Worm (Caenorhabditis elegans) whole organism, mixed stage, embryonic: ENCODE results near the gene C14F11.4.

ENCODE experiments used
- M03D4.4 ChIP-seq: sonication (generic microtip); optimal IDR thresholded peaks from 2 replicates; lab custom pipeline; 2017; ENCODE audit warnings: mild to moderate bottlenecking, missing genetic modification characterization, missing compliant biosample characterization
- bed-3 ChIP-seq: fragments of 200-800 bp; sonication (Bioruptor generic); optimal IDR thresholded peaks from 3 replicates; lab custom pipeline; 2018; ENCODE audit warnings: mild to moderate bottlenecking, missing genetic modification characterization, moderate library complexity, missing compliant biosample characterization
- blmp-1 ChIP-seq: fragments of 150-350 bp; optimal IDR thresholded peaks from 2 replicates; lab custom pipeline; 2014; ENCODE audit warnings: missing biosample characterization, missing genetic modification characterization
- ceh-39 ChIP-seq: fragments of 150-350 bp; optimal IDR thresholded peaks from 2 replicates; lab custom pipeline; 2014; ENCODE audit warnings: missing biosample characterization, missing genetic modification characterization
- ceh-43 ChIP-seq: fragments of 200-800 bp; sonication (Bioruptor generic); optimal IDR thresholded peaks from 2 replicates; lab custom pipeline; 2018; ENCODE audit warnings: mild to moderate bottlenecking, missing genetic modification characterization, moderate library complexity, missing compliant biosample characterization
- ceh-83 ChIP-seq: fragments of 200-800 bp; sonication (Bioruptor generic); optimal IDR thresholded peaks from 2 replicates; lab custom pipeline; 2018; ENCODE audit warnings: mild to moderate bottlenecking, missing genetic modification characterization, missing compliant biosample characterization
- ces-1 ChIP-seq: fragments of 150-350 bp; optimal IDR thresholded peaks from 2 replicates; lab custom pipeline; 2014; ENCODE audit warnings: missing biosample characterization, missing genetic modification reagents, missing genetic modification characterization
- cnd-1 ChIP-seq: fragments of 200-800 bp; sonication (Bioruptor generic); optimal IDR thresholded peaks from 2 replicates; lab custom pipeline; 2018; ENCODE audit warnings: mild to moderate bottlenecking, missing genetic modification characterization, missing compliant biosample characterization
- drap-1 ChIP-seq: fragments of 200-800 bp; sonication (Bioruptor generic); optimal IDR thresholded peaks from 3 replicates; lab custom pipeline; 2018; ENCODE audit warnings: mild to moderate bottlenecking, missing genetic modification characterization, missing compliant biosample characterization
- elt-1 ChIP-seq: sonication (generic microtip); optimal IDR thresholded peaks from 2 replicates; lab custom pipeline; 2017; ENCODE audit warnings: missing genetic modification characterization, mild to moderate bottlenecking, missing compliant biosample characterization, antibody characterized with exemption, moderate library complexity, borderline replicate concordance; ENCODE audit not compliant: insufficient read depth
- elt-3 ChIP-seq: fragments of 150-350 bp; optimal IDR thresholded peaks from 2 replicates; lab custom pipeline; 2014; ENCODE audit warnings: missing biosample characterization, missing genetic modification characterization
- flh-1 ChIP-seq: fragments of 200-800 bp; sonication (Bioruptor generic); optimal IDR thresholded peaks from 2 replicates; lab custom pipeline; 2018; ENCODE audit warnings: mild to moderate bottlenecking, missing genetic modification characterization, moderate library complexity, missing compliant biosample characterization
- ham-2 ChIP-seq: fragments of 200-800 bp; sonication (Bioruptor generic); optimal IDR thresholded peaks from 2 replicates; lab custom pipeline; 2018; ENCODE audit warnings: mild to moderate bottlenecking, missing genetic modification characterization, missing compliant biosample characterization
- hlh-1 ChIP-seq: fragments of 150-350 bp; optimal IDR thresholded peaks from 2 replicates; lab custom pipeline; 2014; ENCODE audit warnings: missing biosample characterization, missing genetic modification reagents, missing genetic modification characterization
- lin-13 ChIP-seq: fragments of 150-350 bp; optimal IDR thresholded peaks from 2 replicates; lab custom pipeline; 2014; ENCODE audit warnings: missing biosample characterization, missing genetic modification characterization
- lin-32 ChIP-seq: fragments of 200-800 bp; sonication (Bioruptor generic); optimal IDR thresholded peaks from 2 replicates; lab custom pipeline; 2018; ENCODE audit warnings: mild to moderate bottlenecking, missing genetic modification characterization, missing compliant biosample characterization
- lsy-2 ChIP-seq: fragments of 150-350 bp; optimal IDR thresholded peaks from 2 replicates; lab custom pipeline; 2014; ENCODE audit warnings: missing biosample characterization, missing genetic modification characterization
- mab-5 ChIP-seq: fragments of 150-350 bp; optimal IDR thresholded peaks from 2 replicates; lab custom pipeline; 2014; ENCODE audit warnings: missing biosample characterization, missing genetic modification characterization
- mep-1 ChIP-seq: fragments of 150-350 bp; optimal IDR thresholded peaks from 2 replicates; lab custom pipeline; 2017; ENCODE audit warnings: missing biosample characterization, missing genetic modification reagents, missing genetic modification characterization, inconsistent platforms
- mls-2 ChIP-seq: sonication (generic microtip); optimal IDR thresholded peaks from 2 replicates; lab custom pipeline; 2016; ENCODE audit warnings: mild to moderate bottlenecking, missing genetic modification characterization, moderate library complexity, missing compliant biosample characterization
- nhr-12 ChIP-seq: fragments of 150-350 bp; optimal IDR thresholded peaks from 2 replicates; lab custom pipeline; 2014; ENCODE audit warnings: missing biosample characterization, missing genetic modification characterization
- nhr-2 ChIP-seq: fragments of 150-350 bp; optimal IDR thresholded peaks from 2 replicates; lab custom pipeline; 2014; ENCODE audit warnings: missing biosample characterization, missing genetic modification characterization
- nhr-237 ChIP-seq: fragments of 150-350 bp; optimal IDR thresholded peaks from 2 replicates; lab custom pipeline; 2014; ENCODE audit warnings: missing biosample characterization, missing genetic modification characterization
- nhr-28 ChIP-seq: fragments of 150-350 bp; optimal IDR thresholded peaks from 2 replicates; lab custom pipeline; 2014; ENCODE audit warnings: missing biosample characterization, missing genetic modification characterization
- nhr-76 ChIP-seq: sonication (generic microtip); optimal IDR thresholded peaks from 2 replicates; lab custom pipeline; 2017; ENCODE audit warnings: missing biosample characterization, missing genetic modification characterization
- pha-4 ChIP-seq: fragments of 150-350 bp; optimal IDR thresholded peaks from 2 replicates; lab custom pipeline; 2018; ENCODE audit warnings: missing biosample characterization, missing genetic modification reagents, missing genetic modification characterization
- sem-2 ChIP-seq: fragments of 200-800 bp; sonication (Bioruptor generic); optimal IDR thresholded peaks from 2 replicates; lab custom pipeline; 2018; ENCODE audit warnings: mild to moderate bottlenecking, missing genetic modification characterization, missing compliant biosample characterization
- snpc-4 ChIP-seq: fragments of 150-350 bp; optimal IDR thresholded peaks from 2 replicates; lab custom pipeline; 2014; ENCODE audit warnings: missing biosample characterization, missing genetic modification characterization
- sptf-1 ChIP-seq: sonication (generic microtip); optimal IDR thresholded peaks from 2 replicates; lab custom pipeline; 2017; ENCODE audit warnings: mild to moderate bottlenecking, missing genetic modification characterization, moderate library complexity, missing compliant biosample characterization
- tbx-8 ChIP-seq: fragments of 200-800 bp; sonication (Bioruptor generic); optimal IDR thresholded peaks from 2 replicates; lab custom pipeline; 2018; ENCODE audit warnings: mild to moderate bottlenecking, missing genetic modification characterization, moderate library complexity, missing compliant biosample characterization
- unc-120 ChIP-seq: sonication (generic microtip); optimal IDR thresholded peaks from 2 replicates; lab custom pipeline; 2017; ENCODE audit warnings: missing genetic modification characterization, missing compliant biosample characterization; ENCODE audit not compliant: poor library complexity, severe bottlenecking
- unc-39 ChIP-seq: fragments of 150-350 bp; optimal IDR thresholded peaks from 2 replicates; lab custom pipeline; 2014; ENCODE audit warnings: missing biosample characterization, missing genetic modification characterization
- unc-62 ChIP-seq: fragments of 150-350 bp; optimal IDR thresholded peaks from 2 replicates; lab custom pipeline; 2014; ENCODE audit warnings: missing biosample characterization, missing genetic modification reagents, missing genetic modification characterization
- zip-8 ChIP-seq: fragments of 150-350 bp; optimal IDR thresholded peaks from 2 replicates; lab custom pipeline; 2014; ENCODE audit warnings: missing biosample characterization, missing genetic modification characterization
- ztf-11 ChIP-seq: fragments of 150-350 bp; optimal IDR thresholded peaks from 2 replicates; lab custom pipeline; 2014; ENCODE audit warnings: missing biosample characterization, missing genetic modification characterization

The C14F11.4 gene

ce11 chrX:6219892-6220291 lies 13.0 kb downstream of the C14F11.4 start:
- TF ChIP-seq drap-1 (GFP tag; lab: Kevin White, UChicago) (peak; percentile 68), bed-3 (GFP tag; lab: Kevin White, UChicago) (peak; percentile 56), cnd-1 (tag; lab: Kevin White, UChicago) (peak; percentile 40), unc-62 (no peak), nhr-28 (tag; lab: Kevin White, UChicago) (no peak), ces-1 (GFP tag; lab: Kevin White, UChicago) (peak; percentile 7), blmp-1 (tag; lab: Kevin White, UChicago) (no peak), lin-32 (peak; percentile 29), ceh-43 (peak; percentile 20), hlh-1 (tag; lab: Kevin White, UChicago) (peak; percentile 5), mls-2 (tag; lab: Kevin White, UChicago) (peak; percentile 57), sptf-1 (tag; lab: Kevin White, UChicago) (peak; percentile 82), unc-120 (tag; lab: Kevin White, UChicago) (peak; percentile 33), M03D4.4 (tag; lab: Kevin White, UChicago) (peak; percentile 55), ceh-83 (GFP tag; lab: Kevin White, UChicago) (peak; percentile 72), mep-1 (tag; lab: Kevin White, UChicago) (peak; percentile 18), lsy-2 (no peak), lin-13 (tag; lab: Kevin White, UChicago) (peak; percentile 21)

- TF ChIP-seq ces-1 (GFP tag; lab: Kevin White, UChicago) (no peak), ham-2 (no peak), bed-3 (GFP tag; lab: Kevin White, UChicago) (no peak), lsy-2 (no peak), ceh-43 (no peak), mls-2 (tag; lab: Kevin White, UChicago) (no peak), M03D4.4 (tag; lab: Kevin White, UChicago) (no peak), ceh-39 (tag; lab: Kevin White, UChicago) (no peak), snpc-4 (no peak), pha-4 (no peak), unc-120 (tag; lab: Kevin White, UChicago) (no peak)
Measured at ce11 chrX:6216551-6216950, 16.3 kb downstream of the C14F11.4 start, which contains the start of gene lrch-1. Gene lrch-1 (minus strand): TSS chrX:6216651.

- TF ChIP-seq ceh-43 (peak; percentile 55), bed-3 (GFP tag; lab: Kevin White, UChicago) (no peak), flh-1 (GFP tag; lab: Kevin White, UChicago) (no peak), mep-1 (tag; lab: Kevin White, UChicago) (no peak), ces-1 (GFP tag; lab: Kevin White, UChicago) (peak; percentile 88), hlh-1 (tag; lab: Kevin White, UChicago) (no peak)
Measured at ce11 chrX:6211322-6211820, 21.5 kb downstream of the C14F11.4 start.

- TF ChIP-seq lin-13 (tag; lab: Kevin White, UChicago) (no peak), sptf-1 (tag; lab: Kevin White, UChicago) (no peak), ztf-11 (tag; lab: Kevin White, UChicago) (no peak), nhr-76 (tag; lab: Kevin White, UChicago) (no peak), lin-32 (no peak), unc-62 (no peak)
Measured at ce11 chrX:6208463-6208862, 24.4 kb downstream of the C14F11.4 start, which contains the start of gene C14F11.7. Gene C14F11.7 (minus strand): TSS chrX:6208563.

- peak; percentile 97 for TF ChIP-seq ceh-83 (GFP tag; lab: Kevin White, UChicago)
- TF ChIP-seq lsy-2 = peak; percentile 72
- no peak for TF ChIP-seq snpc-4
- TF ChIP-seq M03D4.4 (tag; lab: Kevin White, UChicago) = peak; percentile 97
- TF ChIP-seq mep-1 (tag; lab: Kevin White, UChicago) = peak; percentile 94
- TF ChIP-seq ham-2 = peak; percentile 97
- peak; percentile 37 for TF ChIP-seq elt-1
- TF ChIP-seq ces-1 (GFP tag; lab: Kevin White, UChicago) = peak; percentile 84
- TF ChIP-seq blmp-1 (tag; lab: Kevin White, UChicago) = no peak
- TF ChIP-seq hlh-1 (tag; lab: Kevin White, UChicago) = peak; percentile 78
- TF ChIP-seq nhr-237 (tag; lab: Kevin White, UChicago) = peak; percentile 76
- peak; percentile 99 for TF ChIP-seq drap-1 (GFP tag; lab: Kevin White, UChicago)
- peak; percentile 97 for TF ChIP-seq tbx-8 (GFP tag; lab: Kevin White, UChicago)
- peak; percentile 71 for TF ChIP-seq nhr-76 (tag; lab: Kevin White, UChicago)
- peak; percentile 62 for TF ChIP-seq ceh-39 (tag; lab: Kevin White, UChicago)
- peak; percentile 18 for TF ChIP-seq nhr-2 (tag; lab: Kevin White, UChicago)
- peak; percentile 64 for TF ChIP-seq nhr-12 (tag; lab: Kevin White, UChicago)
- peak; percentile 98 for TF ChIP-seq sptf-1 (tag; lab: Kevin White, UChicago)
- peak; percentile 95 for TF ChIP-seq ceh-43
- peak; percentile 89 for TF ChIP-seq unc-39
- peak; percentile 95 for TF ChIP-seq pha-4
- TF ChIP-seq bed-3 (GFP tag; lab: Kevin White, UChicago) = peak; percentile 91
- TF ChIP-seq unc-120 (tag; lab: Kevin White, UChicago) = peak; percentile 97
- peak; percentile 45 for TF ChIP-seq elt-3
- peak; percentile 84 for TF ChIP-seq unc-62
- TF ChIP-seq ztf-11 (tag; lab: Kevin White, UChicago) = peak; percentile 66
- peak; percentile 99 for TF ChIP-seq mls-2 (tag; lab: Kevin White, UChicago)
- TF ChIP-seq lin-13 (tag; lab: Kevin White, UChicago) = peak; percentile 90
- peak; percentile 26 for TF ChIP-seq mab-5 (tag; lab: Kevin White, UChicago)
- TF ChIP-seq nhr-28 (tag; lab: Kevin White, UChicago) = peak; percentile 75
- TF ChIP-seq lin-32 = peak; percentile 96
- TF ChIP-seq sem-2 = peak; percentile 93
- no peak for TF ChIP-seq zip-8 (tag; lab: Kevin White, UChicago)
- peak; percentile 89 for TF ChIP-seq flh-1 (GFP tag; lab: Kevin White, UChicago)
- TF ChIP-seq cnd-1 (tag; lab: Kevin White, UChicago) = peak; percentile 98
Measured at ce11 chrX:6207687-6208088, 25.2 kb downstream of the C14F11.4 start, which contains the start of gene T13C5.6. Gene T13C5.6 (minus strand): TSS chrX:6207687.
